Worm (Caenorhabditis elegans): ENCODE measurements around the gene mboa-2.

Gene mboa-2

ce11 chrV:11082475-11082874, 39.8 kb downstream of the mboa-2 start:
- TF ChIP-seq nfya-1 (tag; optimal IDR thresholded peaks at IDR 0.05; ENCODE audit: insufficient read depth) (peak; percentile 12), ama-1 (optimal IDR thresholded peaks at IDR 0.05) (peak; percentile 75), nhr-11 (tag; optimal IDR thresholded peaks at IDR 0.05) (peak; percentile 90), mml-1 (tag; optimal IDR thresholded peaks at IDR 0.05) (no peak), ceh-16 (tag; optimal IDR thresholded peaks at IDR 0.05) (no peak), ceh-28 (tag; optimal IDR thresholded peaks at IDR 0.05) (peak; percentile 1), lin-15B (tag; optimal IDR thresholded peaks at IDR 0.05) (peak; percentile 7), elt-3 (tag; optimal IDR thresholded peaks at IDR 0.05) (no peak), pha-4 (tag; optimal IDR thresholded peaks at IDR 0.05) (peak; percentile 36), tbx-2 (tag; optimal IDR thresholded peaks at IDR 0.05) (peak; percentile 17), jun-1 (tag; optimal IDR thresholded peaks at IDR 0.05) (no peak), R02D3.7 (tag; optimal IDR thresholded peaks at IDR 0.05) (no peak), ztf-11 (tag; optimal IDR thresholded peaks at IDR 0.05) (no peak), unc-39 (tag; optimal IDR thresholded peaks at IDR 0.05) (no peak), nhr-28 (tag; optimal IDR thresholded peaks at IDR 0.05) (no peak)

ce11 chrV:11080345-11081102, 41.8 kb downstream of the mboa-2 start, which contains the start of gene act-1:
act-1 (plus strand) TSS chrV:11081052.
- TF ChIP-seq fkh-2 (tag; optimal IDR thresholded peaks at IDR 0.05) (no peak), jun-1 (tag; optimal IDR thresholded peaks at IDR 0.05) (peak; percentile 40), tbx-2 (tag; optimal IDR thresholded peaks at IDR 0.05) (no peak), nhr-67 (tag; optimal IDR thresholded peaks at IDR 0.05) (no peak), ztf-4 (tag; optimal IDR thresholded peaks at IDR 0.05) (no peak), nfya-1 (tag; optimal IDR thresholded peaks at IDR 0.05; ENCODE audit: insufficient read depth) (peak; percentile 80), sea-2 (GFP tag; optimal IDR thresholded peaks at IDR 0.05) (no peak), nhr-25 (tag; optimal IDR thresholded peaks at IDR 0.05) (no peak), fkh-10 (GFP tag; optimal IDR thresholded peaks at IDR 0.05) (no peak), eor-1 (tag; optimal IDR thresholded peaks at IDR 0.05) (no peak), nhr-23 (tag; optimal IDR thresholded peaks at IDR 0.05) (no peak), fos-1 (tag; optimal IDR thresholded peaks at IDR 0.05) (peak; percentile 32), nhr-12 (tag; optimal IDR thresholded peaks at IDR 0.05) (no peak), snpc-4 (tag; optimal IDR thresholded peaks at IDR 0.05) (no peak), nhr-237 (tag; optimal IDR thresholded peaks at IDR 0.05) (no peak), skn-1 (tag; optimal IDR thresholded peaks at IDR 0.05) (no peak), ZK546.5 (tag; optimal IDR thresholded peaks at IDR 0.05) (no peak), lsy-12 (tag; optimal IDR thresholded peaks at IDR 0.05) (no peak), mdl-1 (tag; optimal IDR thresholded peaks at IDR 0.05) (no peak), hmg-11 (tag; optimal IDR thresholded peaks at IDR 0.05) (peak; percentile 31), ztf-11 (tag; optimal IDR thresholded peaks at IDR 0.05) (no peak), egl-5 (tag; optimal IDR thresholded peaks at IDR 0.05) (no peak), lin-39 (tag; optimal IDR thresholded peaks at IDR 0.05) (no peak), unc-62 (GFP tag; optimal IDR thresholded peaks at IDR 0.05) (no peak), lin-15B (tag; optimal IDR thresholded peaks at IDR 0.05) (no peak), nhr-76 (tag; optimal IDR thresholded peaks at IDR 0.05) (no peak), ceh-28 (tag; optimal IDR thresholded peaks at IDR 0.05) (no peak), R02D3.7 (tag; optimal IDR thresholded peaks at IDR 0.05) (no peak), elt-2 (tag; optimal IDR thresholded peaks at IDR 0.05) (peak; percentile 89), aly-2 (tag; optimal IDR thresholded peaks at IDR 0.05) (no peak), ama-1 (optimal IDR thresholded peaks at IDR 0.05) (peak; percentile 6), nhr-28 (tag; optimal IDR thresholded peaks at IDR 0.05) (no peak), daf-12 (tag; optimal IDR thresholded peaks at IDR 0.05) (no peak), elt-1 (tag; optimal IDR thresholded peaks at IDR 0.05) (no peak), nhr-77 (tag; optimal IDR thresholded peaks at IDR 0.05) (no peak), zag-1 (tag; optimal IDR thresholded peaks at IDR 0.05) (no peak), nhr-43 (tag; optimal IDR thresholded peaks at IDR 0.05; ENCODE audit: poor library complexity, severe bottlenecking) (no peak), nhr-11 (tag; optimal IDR thresholded peaks at IDR 0.05) (peak; percentile 65), egl-27 (tag; optimal IDR thresholded peaks at IDR 0.05) (no peak), ceh-82 (tag; optimal IDR thresholded peaks at IDR 0.05) (no peak), pqm-1 (tag; optimal IDR thresholded peaks at IDR 0.05) (peak; percentile 78), pha-4 (tag; optimal IDR thresholded peaks at IDR 0.05) (peak; percentile 44), mml-1 (tag; optimal IDR thresholded peaks at IDR 0.05) (no peak), ceh-16 (tag; optimal IDR thresholded peaks at IDR 0.05) (no peak), unc-39 (tag; optimal IDR thresholded peaks at IDR 0.05) (no peak), elt-3 (tag; optimal IDR thresholded peaks at IDR 0.05) (no peak), ceh-9 (tag; optimal IDR thresholded peaks at IDR 0.05) (no peak)
